Fruit fly (Drosophila melanogaster) whole organism, embryonic: ENCODE measurements around the gene unc-4.

ENCODE experiments used
- Bteb2 ChIP-seq: fragments of 200-800 bp; sonication (Bioruptor generic); optimal IDR thresholded peaks from 2 replicates; lab custom pipeline; 2016; ENCODE audit warnings: missing biosample characterization, missing genetic modification characterization
- CG10267 ChIP-seq: fragments of 200-800 bp; sonication (Bioruptor generic); optimal IDR thresholded peaks from 2 replicates; lab custom pipeline; 2018; ENCODE audit warnings: missing biosample characterization, mild to moderate bottlenecking, missing genetic modification characterization, moderate library complexity
- CG10366 ChIP-seq: fragments of 200-800 bp; sonication (Bioruptor generic); IDR thresholded peaks from 2 replicates; pipeline ENCODE4 v1.3.6; 2022; ENCODE audit warnings: missing biosample characterization, missing genetic modification characterization
- CG10431 ChIP-seq: fragments of 200-800 bp; sonication (Bioruptor generic); optimal IDR thresholded peaks from 3 replicates; lab custom pipeline; 2018; ENCODE audit warnings: missing biosample characterization, mild to moderate bottlenecking, missing genetic modification characterization
- CG10959 ChIP-seq: fragments of 200-800 bp; sonication (Bioruptor generic); IDR thresholded peaks from 2 replicates; pipeline ENCODE4 v1.3.6; 2022; ENCODE audit warnings: missing biosample characterization, missing genetic modification characterization
- CG11085 ChIP-seq: fragments of 200-800 bp; sonication (Bioruptor generic); IDR thresholded peaks from 2 replicates; pipeline ENCODE4 v1.3.6; 2022; ENCODE audit warnings: missing biosample characterization, missing genetic modification characterization
- CG13424 ChIP-seq: fragments of 200-800 bp; sonication (Bioruptor generic); optimal IDR thresholded peaks from 2 replicates; lab custom pipeline; 2019; ENCODE audit warnings: missing biosample characterization, mild to moderate bottlenecking, missing genetic modification characterization, moderate library complexity
- CG14014 ChIP-seq: fragments of 200-800 bp; sonication (Bioruptor generic); IDR thresholded peaks from 2 replicates; pipeline ENCODE4 v1.3.6; 2022; ENCODE audit warnings: missing biosample characterization, missing genetic modification characterization
- CG15011 ChIP-seq: fragments of 200-800 bp; sonication (Bioruptor generic); optimal IDR thresholded peaks from 3 replicates; lab custom pipeline; 2018; ENCODE audit warnings: missing biosample characterization, mild to moderate bottlenecking, missing genetic modification characterization
- CG15601 ChIP-seq: fragments of 200-800 bp; sonication (Bioruptor generic); optimal IDR thresholded peaks from 3 replicates; lab custom pipeline; 2019; ENCODE audit warnings: missing biosample characterization, mild to moderate bottlenecking, missing genetic modification characterization, moderate library complexity
- CG30403 ChIP-seq: fragments of 200-800 bp; sonication (Bioruptor generic); optimal IDR thresholded peaks from 3 replicates; lab custom pipeline; 2016; ENCODE audit warnings: missing biosample characterization, missing genetic modification characterization
- CG32532 ChIP-seq: fragments of 200-800 bp; sonication (Bioruptor generic); IDR thresholded peaks from 2 replicates; pipeline ENCODE4 v1.3.6; 2022; ENCODE audit warnings: missing biosample characterization, missing genetic modification characterization
- CG4404 ChIP-seq: fragments of 200-800 bp; sonication (Bioruptor generic); IDR thresholded peaks from 2 replicates; pipeline ENCODE4 v1.3.6; 2022; ENCODE audit warnings: missing biosample characterization, missing genetic modification characterization
- CG5245 ChIP-seq: fragments of 200-800 bp; sonication (Bioruptor generic); optimal IDR thresholded peaks from 3 replicates; lab custom pipeline; 2016; ENCODE audit warnings: missing biosample characterization, missing genetic modification characterization
- D19A ChIP-seq: fragments of 200-800 bp; optimal IDR thresholded peaks from 3 replicates; lab custom pipeline; 2019; ENCODE audit warnings: missing biosample characterization, mild to moderate bottlenecking, missing genetic modification characterization, moderate library complexity
- H2.0 ChIP-seq: fragments of 200-800 bp; sonication (Bioruptor generic); IDR thresholded peaks from 2 replicates; pipeline ENCODE4 v1.3.6; 2022; ENCODE audit warnings: missing biosample characterization, missing genetic modification characterization
- MTF-1 ChIP-seq: fragments of 200-800 bp; sonication (Bioruptor generic); optimal IDR thresholded peaks from 2 replicates; lab custom pipeline; 2018; ENCODE audit warnings: missing biosample characterization, mild to moderate bottlenecking, missing genetic modification characterization, borderline replicate concordance
- NC2α ChIP-seq: fragments of 200-800 bp; sonication (Bioruptor generic); optimal IDR thresholded peaks from 2 replicates; lab custom pipeline; 2016; ENCODE audit warnings: missing biosample characterization, missing genetic modification characterization
- Pdp1 ChIP-seq, 2 experiments: fragments of 200-800 bp; sonication (Bioruptor generic); optimal IDR thresholded peaks; 3 replicates each; lab custom pipeline; 2016; ENCODE audit warnings: missing biosample characterization in 2 of 2, missing genetic modification characterization in 2 of 2, mild to moderate bottlenecking in 1 of 2, moderate library complexity in 1 of 2
- Six4 ChIP-seq: fragments of 200-800 bp; sonication (Bioruptor generic); optimal IDR thresholded peaks from 2 replicates; lab custom pipeline; 2016; ENCODE audit warnings: missing biosample characterization, missing genetic modification characterization
- Sox100B ChIP-seq: fragments of 200-800 bp; sonication (Bioruptor generic); optimal IDR thresholded peaks from 3 replicates; lab custom pipeline; 2018; ENCODE audit warnings: missing biosample characterization, mild to moderate bottlenecking, missing genetic modification characterization
- Sox102F ChIP-seq: fragments of 200-800 bp; sonication (Bioruptor generic); optimal IDR thresholded peaks from 2 replicates; lab custom pipeline; 2018; ENCODE audit warnings: missing biosample characterization, mild to moderate bottlenecking, missing genetic modification characterization, moderate library complexity
- Spps ChIP-seq: fragments of 200-800 bp; sonication (Bioruptor generic); optimal IDR thresholded peaks from 2 replicates; lab custom pipeline; 2018; ENCODE audit warnings: missing biosample characterization, mild to moderate bottlenecking, missing genetic modification characterization
- Tbp ChIP-seq: fragments of >200 bp; optimal IDR thresholded peaks from 2 replicates; lab custom pipeline; 2018; ENCODE audit warnings: missing biosample characterization, missing genetic modification characterization
- Vsx1 ChIP-seq: fragments of 200-800 bp; sonication (Bioruptor generic); optimal IDR thresholded peaks from 2 replicates; lab custom pipeline; 2017; ENCODE audit warnings: missing biosample characterization, mild to moderate bottlenecking, missing genetic modification characterization, missing genetic modification reagents
- YL-1 ChIP-seq: fragments of 200-800 bp; sonication (Bioruptor generic); optimal IDR thresholded peaks from 3 replicates; lab custom pipeline; 2017; ENCODE audit warnings: missing biosample characterization, mild to moderate bottlenecking, missing genetic modification characterization
- az2 ChIP-seq: fragments of 200-800 bp; sonication (Bioruptor generic); optimal IDR thresholded peaks from 3 replicates; lab custom pipeline; 2016; ENCODE audit warnings: missing biosample characterization, missing genetic modification characterization
- dysf ChIP-seq: fragments of 200-800 bp; sonication (Bioruptor generic); IDR thresholded peaks from 3 replicates; pipeline ENCODE4 v1.3.6; 2022; ENCODE audit warnings: missing biosample characterization, missing genetic modification characterization
- fd102C ChIP-seq: fragments of 200-800 bp; sonication (Bioruptor generic); optimal IDR thresholded peaks from 2 replicates; lab custom pipeline; 2018; ENCODE audit warnings: missing biosample characterization, mild to moderate bottlenecking, missing genetic modification characterization, moderate library complexity
- fu2 ChIP-seq: fragments of 200-800 bp; sonication (Bioruptor generic); optimal IDR thresholded peaks from 2 replicates; lab custom pipeline; 2016; ENCODE audit warnings: missing biosample characterization, missing genetic modification characterization
- gce ChIP-seq: fragments of 200-800 bp; sonication (Bioruptor generic); IDR thresholded peaks from 3 replicates; pipeline ENCODE4 v1.3.6; 2022; ENCODE audit warnings: missing biosample characterization, missing genetic modification characterization
- gcm ChIP-seq: fragments of 200-800 bp; sonication (Bioruptor generic); optimal IDR thresholded peaks from 2 replicates; lab custom pipeline; 2019; ENCODE audit warnings: missing biosample characterization, mild to moderate bottlenecking, missing genetic modification characterization, moderate library complexity
- gcm2 ChIP-seq: fragments of 200-800 bp; sonication (Bioruptor generic); optimal IDR thresholded peaks from 2 replicates; lab custom pipeline; 2016; ENCODE audit warnings: missing biosample characterization, missing genetic modification characterization
- gem ChIP-seq: fragments of 200-800 bp; sonication (Bioruptor generic); optimal IDR thresholded peaks from 2 replicates; lab custom pipeline; 2019; ENCODE audit warnings: missing biosample characterization, mild to moderate bottlenecking, missing genetic modification characterization, moderate library complexity
- gfzf ChIP-seq: fragments of 200-800 bp; sonication (Bioruptor generic); optimal IDR thresholded peaks from 2 replicates; lab custom pipeline; 2016; ENCODE audit warnings: missing biosample characterization, mild to moderate bottlenecking, missing genetic modification characterization, moderate library complexity
- hbn ChIP-seq: fragments of 200-800 bp; sonication (Bioruptor generic); IDR thresholded peaks from 2 replicates; pipeline ENCODE4 v1.3.6; 2022; ENCODE audit warnings: missing biosample characterization, missing genetic modification characterization; ENCODE audit not compliant: partially characterized antibody
- jing ChIP-seq: fragments of 200-800 bp; sonication (Bioruptor generic); optimal IDR thresholded peaks from 2 replicates; lab custom pipeline; 2018; ENCODE audit warnings: missing biosample characterization, mild to moderate bottlenecking, missing genetic modification characterization
- kay ChIP-seq: fragments of 200-800 bp; sonication (Bioruptor generic); optimal IDR thresholded peaks from 2 replicates; lab custom pipeline; 2016; ENCODE audit warnings: missing biosample characterization, missing genetic modification characterization
- klu ChIP-seq: fragments of 200-800 bp; sonication (Bioruptor generic); IDR thresholded peaks from 2 replicates; pipeline ENCODE4 v1.3.6; 2022; ENCODE audit warnings: missing biosample characterization, missing genetic modification characterization
- lab ChIP-seq: fragments of 200-800 bp; sonication (Bioruptor generic); optimal IDR thresholded peaks from 3 replicates; lab custom pipeline; 2017; ENCODE audit warnings: missing biosample characterization, missing genetic modification characterization, mild to moderate bottlenecking, moderate library complexity, missing genetic modification reagents
- lmd ChIP-seq: fragments of 200-800 bp; sonication (Bioruptor generic); IDR thresholded peaks from 2 replicates; pipeline ENCODE4 v1.3.6; 2022; ENCODE audit warnings: missing biosample characterization, missing genetic modification characterization
- phol ChIP-seq: fragments of 200-800 bp; sonication (Bioruptor generic); optimal IDR thresholded peaks from 3 replicates; lab custom pipeline; 2018; ENCODE audit warnings: missing biosample characterization, mild to moderate bottlenecking, missing genetic modification characterization, moderate library complexity
- prd ChIP-seq, 3 experiments: fragments of >200 bp in 2 of 3; fragments of 200-800 bp in 1 of 3; sonication (Bioruptor generic) in 1 of 3; optimal IDR thresholded peaks in 2 of 3; IDR thresholded peaks in 1 of 3; 2 replicates in 2 of 3; 3 replicates in 1 of 3; pipeline versions ENCODE4 v1.3.6 to Lab custom; 2017 to 2022; ENCODE audit warnings: missing biosample characterization in 1 of 3, missing genetic modification characterization in 1 of 3
- salm ChIP-seq: fragments of 200-800 bp; sonication (Bioruptor generic); optimal IDR thresholded peaks from 2 replicates; lab custom pipeline; 2018; ENCODE audit warnings: missing biosample characterization, mild to moderate bottlenecking, missing genetic modification characterization
- sens ChIP-seq: fragments of 200-800 bp; sonication (Bioruptor generic); peaks from one replicate; lab custom pipeline; 2016; ENCODE audit warnings: missing biosample characterization, missing genetic modification characterization
- tap ChIP-seq: fragments of 200-800 bp; optimal IDR thresholded peaks from 3 replicates; lab custom pipeline; 2019; ENCODE audit warnings: missing biosample characterization, mild to moderate bottlenecking, missing genetic modification characterization, moderate library complexity
- tgo ChIP-seq: fragments of 200-800 bp; sonication (Bioruptor generic); IDR thresholded peaks from 3 replicates; pipeline ENCODE4 v1.3.6; 2022; ENCODE audit warnings: missing biosample characterization, missing genetic modification characterization
- trh ChIP-seq: fragments of 200-800 bp; sonication (Bioruptor generic); optimal IDR thresholded peaks from 2 replicates; lab custom pipeline; 2016; ENCODE audit warnings: missing biosample characterization, missing genetic modification characterization
- vnd ChIP-seq: fragments of 200-800 bp; sonication (Bioruptor generic); IDR thresholded peaks from 3 replicates; pipeline ENCODE4 v1.3.6; 2022; ENCODE audit warnings: missing biosample characterization, missing genetic modification characterization; ENCODE audit not compliant: partially characterized antibody

Gene unc-4

dm6 chrX:17799070-17799802 is 30.9 kb downstream of the unc-4 start (continued):
- TF ChIP-seq D19A (tag; lab: Kevin White, UChicago) (peak; percentile 95), tgo (GFP tag; lab: Robert Waterston, UW) (peak; percentile 22; the same call in 1 of the 3 replicates), phol (tag; lab: Kevin White, UChicago) (peak; percentile 61), dysf (peak; percentile 48; the same call in 2 of the 3 replicates), CG32532 (no peak), kay (GFP tag; lab: Kevin White, UChicago) (no peak), Six4 (GFP tag; lab: Kevin White, UChicago) (peak; percentile 21), prd (optimal IDR thresholded peaks at IDR 0.05; lab: Kevin White, UChicago) (no peak), prd (GFP tag; IDR thresholded peaks at IDR 0.05; lab: Robert Waterston, UW) (peak; percentile 41; the same call in 1 of the 3 replicates), CG11085 (GFP tag; lab: Robert Waterston, UW) (no peak), Pdp1 (GFP tag; optimal IDR thresholded peaks at IDR 0.05; lab: Kevin White, UChicago) (peak in 1 of 2 experiments; percentile 4), NC2α (GFP tag; lab: Kevin White, UChicago) (no peak), H2.0 (peak; percentile 31; the same call in 1 of the 2 replicates), CG30403 (GFP tag; lab: Kevin White, UChicago) (peak; percentile 16), sens (GFP tag; lab: Kevin White, UChicago) (peak; percentile 74), CG14014 (GFP tag; lab: Robert Waterston, UW) (no peak), gem (tag; lab: Kevin White, UChicago) (peak; percentile 70), CG4404 (peak; percentile 38; the same call in 1 of the 2 replicates), CG10267 (tag; lab: Kevin White, UChicago) (peak; percentile 28), hbn (GFP tag; lab: Robert Waterston, UW) (no peak), fu2 (GFP tag; lab: Kevin White, UChicago) (no peak), Sox100B (peak; percentile 13), CG13424 (peak; percentile 38), MTF-1 (no peak), gce (no peak), lmd (GFP tag; lab: Robert Waterston, UW) (peak; percentile 26; the same call in 1 of the 2 replicates), CG15601 (tag; lab: Kevin White, UChicago) (peak; percentile 31), lab (GFP tag; lab: Kevin White, UChicago) (peak; percentile 41), CG15011 (GFP tag; lab: Kevin White, UChicago) (no peak), YL-1 (GFP tag; lab: Kevin White, UChicago) (no peak), salm (tag; lab: Kevin White, UChicago) (no peak), gcm (GFP tag; lab: Kevin White, UChicago) (no peak), Bteb2 (GFP tag; lab: Kevin White, UChicago) (no peak), CG5245 (GFP tag; lab: Kevin White, UChicago) (no peak), gcm2 (GFP tag; lab: Kevin White, UChicago) (no peak), az2 (peak; percentile 27), gfzf (GFP tag; lab: Kevin White, UChicago) (no peak), Tbp (GFP tag; lab: Kevin White, UChicago) (no peak), fd102C (GFP tag; lab: Kevin White, UChicago) (no peak), CG10366 (0 out of 2 replicates have a peak, but pooled peaks have one; percentile 10), CG10431 (no peak), klu (GFP tag; lab: Robert Waterston, UW) (no peak), Vsx1 (GFP tag; lab: Kevin White, UChicago) (no peak), CG10959 (GFP tag; lab: Robert Waterston, UW) (peak; percentile 21; the same call in 1 of the 2 replicates), jing (GFP tag; lab: Kevin White, UChicago) (peak; percentile 15), tap (tag; lab: Kevin White, UChicago) (peak; percentile 15), Sox102F (GFP tag; lab: Kevin White, UChicago) (peak; percentile 23), Spps (tag; lab: Kevin White, UChicago) (peak; percentile 4), vnd (GFP tag; lab: Robert Waterston, UW) (no peak), trh (GFP tag; lab: Kevin White, UChicago) (no peak)
